Fruit fly (Drosophila melanogaster) whole organism, embryonic: ENCODE measurements around the gene Obp99b.

Source experiments
- ATbp ChIP-seq: fragments of 200-800 bp; sonication (Bioruptor generic); optimal IDR thresholded peaks from 2 replicates; lab custom pipeline; 2017; ENCODE audit warnings: missing biosample characterization, mild to moderate bottlenecking, missing genetic modification characterization, missing genetic modification reagents
- BEAF-32 ChIP-seq: fragments of 200-800 bp; sonication (Bioruptor generic); optimal IDR thresholded peaks from 3 replicates; lab custom pipeline; 2017; ENCODE audit warnings: missing biosample characterization, missing genetic modification characterization, mild to moderate bottlenecking, moderate library complexity, missing genetic modification reagents
- CG11696 ChIP-seq: fragments of 200-800 bp; sonication (Bioruptor generic); IDR thresholded peaks from 2 replicates; pipeline ENCODE4 v1.3.6; 2022; ENCODE audit warnings: missing biosample characterization, missing genetic modification characterization
- CG12071 ChIP-seq: fragments of 200-800 bp; sonication (Bioruptor generic); optimal IDR thresholded peaks from 3 replicates; lab custom pipeline; 2018; ENCODE audit warnings: missing biosample characterization, mild to moderate bottlenecking, missing genetic modification characterization
- CG12236 ChIP-seq: fragments of 200-800 bp; sonication (Bioruptor generic); optimal IDR thresholded peaks from 2 replicates; lab custom pipeline; 2016; ENCODE audit warnings: missing biosample characterization, missing genetic modification characterization
- CG1233 ChIP-seq: fragments of 200-800 bp; sonication (Bioruptor generic); optimal IDR thresholded peaks from 4 replicates; lab custom pipeline; 2018; ENCODE audit warnings: missing biosample characterization, mild to moderate bottlenecking, missing genetic modification characterization
- CG12769 ChIP-seq: fragments of 200-800 bp; sonication (Bioruptor generic); optimal IDR thresholded peaks from 2 replicates; lab custom pipeline; 2019; ENCODE audit warnings: missing biosample characterization, mild to moderate bottlenecking, missing genetic modification characterization, moderate library complexity
- CG17186 ChIP-seq: fragments of 200-800 bp; sonication (Bioruptor generic); optimal IDR thresholded peaks from 3 replicates; lab custom pipeline; 2017; ENCODE audit warnings: missing biosample characterization, missing genetic modification reagents, missing genetic modification characterization
- CG17328 ChIP-seq: fragments of 200-800 bp; sonication (Bioruptor generic); IDR thresholded peaks from 2 replicates; pipeline ENCODE4 v1.3.6; 2022; ENCODE audit warnings: missing biosample characterization, missing genetic modification characterization
- CG17568 ChIP-seq: fragments of 200-800 bp; sonication (Bioruptor generic); optimal IDR thresholded peaks from 2 replicates; lab custom pipeline; 2018; ENCODE audit warnings: missing biosample characterization, mild to moderate bottlenecking, missing genetic modification characterization, moderate library complexity
- CG2116 ChIP-seq: fragments of 200-800 bp; sonication (Bioruptor generic); optimal IDR thresholded peaks from 3 replicates; lab custom pipeline; 2018; ENCODE audit warnings: missing biosample characterization, mild to moderate bottlenecking, missing genetic modification characterization
- CG2202 ChIP-seq: fragments of 200-800 bp; sonication (Bioruptor generic); optimal IDR thresholded peaks from 2 replicates; lab custom pipeline; 2018; ENCODE audit warnings: missing biosample characterization, mild to moderate bottlenecking, missing genetic modification characterization
- CG3065 ChIP-seq: fragments of 200-800 bp; sonication (Bioruptor generic); optimal IDR thresholded peaks from 2 replicates; lab custom pipeline; 2016; ENCODE audit warnings: missing biosample characterization, missing genetic modification characterization
- CG33557 ChIP-seq: fragments of 200-800 bp; sonication (Bioruptor generic); optimal IDR thresholded peaks from 2 replicates; lab custom pipeline; 2019; ENCODE audit warnings: missing biosample characterization, mild to moderate bottlenecking, missing genetic modification characterization, moderate library complexity
- CG5953 ChIP-seq: fragments of 200-800 bp; sonication (Bioruptor generic); IDR thresholded peaks from 2 replicates; pipeline ENCODE4 v1.3.6; 2022; ENCODE audit warnings: missing biosample characterization, missing genetic modification characterization
- CG6683 ChIP-seq: fragments of 200-800 bp; sonication (Bioruptor generic); optimal IDR thresholded peaks from 2 replicates; lab custom pipeline; 2017; ENCODE audit warnings: missing biosample characterization, mild to moderate bottlenecking, missing genetic modification characterization, missing genetic modification reagents
- CG6689 ChIP-seq: fragments of 200-800 bp; sonication (Bioruptor generic); IDR thresholded peaks from 2 replicates; pipeline ENCODE4 v1.3.6; 2022; ENCODE audit warnings: missing biosample characterization, missing genetic modification characterization
- CG7357 ChIP-seq: fragments of 200-800 bp; sonication (Bioruptor generic); IDR thresholded peaks from 3 replicates; pipeline ENCODE4 v1.3.6; 2022; ENCODE audit warnings: missing biosample characterization, missing genetic modification characterization
- CG8944 ChIP-seq: fragments of 200-800 bp; sonication (Bioruptor generic); optimal IDR thresholded peaks from 3 replicates; lab custom pipeline; 2016; ENCODE audit warnings: missing biosample characterization, missing genetic modification characterization
- CG9437 ChIP-seq: fragments of 200-800 bp; sonication (Bioruptor generic); optimal IDR thresholded peaks from 2 replicates; lab custom pipeline; 2018; ENCODE audit warnings: missing biosample characterization, mild to moderate bottlenecking, missing genetic modification characterization
- CoRest ChIP-seq: fragments of 200-800 bp; sonication (Bioruptor generic); optimal IDR thresholded peaks from 3 replicates; lab custom pipeline; 2018; ENCODE audit warnings: missing biosample characterization, mild to moderate bottlenecking, missing genetic modification characterization, moderate library complexity
- Drgx ChIP-seq: fragments of 200-800 bp; sonication (Bioruptor generic); IDR thresholded peaks from 2 replicates; pipeline ENCODE4 v1.3.6; 2022; ENCODE audit warnings: missing biosample characterization, missing genetic modification characterization
- H2.0 ChIP-seq: fragments of 200-800 bp; sonication (Bioruptor generic); IDR thresholded peaks from 2 replicates; pipeline ENCODE4 v1.3.6; 2022; ENCODE audit warnings: missing biosample characterization, missing genetic modification characterization
- HLH3B ChIP-seq: fragments of 200-800 bp; sonication (Bioruptor generic); IDR thresholded peaks from 2 replicates; pipeline ENCODE4 v1.3.6; 2022; ENCODE audit warnings: missing biosample characterization, missing genetic modification characterization
- Mes4 ChIP-seq: fragments of 200-800 bp; sonication (Bioruptor generic); optimal IDR thresholded peaks from 2 replicates; lab custom pipeline; 2016; ENCODE audit warnings: missing biosample characterization, missing genetic modification characterization
- NC2α ChIP-seq: fragments of 200-800 bp; sonication (Bioruptor generic); optimal IDR thresholded peaks from 2 replicates; lab custom pipeline; 2016; ENCODE audit warnings: missing biosample characterization, missing genetic modification characterization
- Rx ChIP-seq: fragments of 200-800 bp; sonication (Bioruptor generic); IDR thresholded peaks from 2 replicates; pipeline ENCODE4 v1.3.6; 2022; ENCODE audit warnings: missing biosample characterization, missing genetic modification characterization
- Xrp1 ChIP-seq: fragments of 200-800 bp; sonication (Bioruptor generic); IDR thresholded peaks from 2 replicates; pipeline ENCODE4 v1.3.6; 2022; ENCODE audit warnings: missing biosample characterization, missing genetic modification characterization
- abd-A ChIP-seq: fragments of 200-800 bp; sonication (Bioruptor generic); optimal IDR thresholded peaks from 3 replicates; lab custom pipeline; 2019; ENCODE audit warnings: missing biosample characterization, mild to moderate bottlenecking, missing genetic modification characterization, moderate library complexity
- ase ChIP-seq: fragments of 200-800 bp; sonication (Bioruptor generic); IDR thresholded peaks from 3 replicates; pipeline ENCODE4 v1.3.6; 2022; ENCODE audit warnings: missing biosample characterization, missing genetic modification characterization
- cg ChIP-seq: fragments of 200-800 bp; sonication (Bioruptor generic); optimal IDR thresholded peaks from 3 replicates; lab custom pipeline; 2019; ENCODE audit warnings: missing biosample characterization, mild to moderate bottlenecking, missing genetic modification characterization, moderate library complexity
- chinmo ChIP-seq: fragments of 200-800 bp; sonication (Bioruptor generic); IDR thresholded peaks from 4 replicates; pipeline ENCODE4 v1.3.6; 2022; ENCODE audit warnings: missing biosample characterization, missing genetic modification characterization; ENCODE audit not compliant: partially characterized antibody
- dan ChIP-seq: fragments of 200-800 bp; sonication (Bioruptor generic); IDR thresholded peaks from 2 replicates; pipeline ENCODE4 v1.3.6; 2022; ENCODE audit warnings: missing biosample characterization, missing genetic modification characterization
- esg ChIP-seq: fragments of 200-800 bp; sonication (Bioruptor generic); conservative IDR thresholded peaks from 2 replicates; pipeline ENCODE4 v1.3.6; 2022; ENCODE audit warnings: missing biosample characterization, missing genetic modification characterization
- gem ChIP-seq: fragments of 200-800 bp; sonication (Bioruptor generic); optimal IDR thresholded peaks from 2 replicates; lab custom pipeline; 2019; ENCODE audit warnings: missing biosample characterization, mild to moderate bottlenecking, missing genetic modification characterization, moderate library complexity
- mirr ChIP-seq: fragments of 200-800 bp; sonication (Bioruptor generic); optimal IDR thresholded peaks from 3 replicates; lab custom pipeline; 2018; ENCODE audit warnings: missing biosample characterization, mild to moderate bottlenecking, missing genetic modification characterization
- nmo ChIP-seq: fragments of 200-800 bp; sonication (Bioruptor generic); optimal IDR thresholded peaks from 2 replicates; lab custom pipeline; 2018; ENCODE audit warnings: missing biosample characterization, mild to moderate bottlenecking, missing genetic modification characterization, moderate library complexity
- pros ChIP-seq: fragments of 200-800 bp; sonication (Bioruptor generic); optimal IDR thresholded peaks from 3 replicates; lab custom pipeline; 2019; ENCODE audit warnings: missing biosample characterization, mild to moderate bottlenecking, missing genetic modification characterization, moderate library complexity
- rib ChIP-seq: fragments of 200-800 bp; sonication (Bioruptor generic); IDR thresholded peaks from 2 replicates; pipeline ENCODE4 v1.3.6; 2022; ENCODE audit warnings: missing biosample characterization, missing genetic modification characterization
- salm ChIP-seq: fragments of 200-800 bp; sonication (Bioruptor generic); optimal IDR thresholded peaks from 2 replicates; lab custom pipeline; 2018; ENCODE audit warnings: missing biosample characterization, mild to moderate bottlenecking, missing genetic modification characterization
- shn ChIP-seq: fragments of 200-800 bp; sonication (Bioruptor generic); optimal IDR thresholded peaks from 3 replicates; lab custom pipeline; 2016; ENCODE audit warnings: missing biosample characterization, missing genetic modification characterization
- sisA ChIP-seq: fragments of 200-800 bp; sonication (Bioruptor generic); IDR thresholded peaks from 2 replicates; pipeline ENCODE4 v1.3.6; 2022; ENCODE audit warnings: missing biosample characterization, missing genetic modification characterization
- sna ChIP-seq: fragments of 200-800 bp; sonication (Bioruptor generic); IDR thresholded peaks from 2 replicates; pipeline ENCODE4 v1.3.6; 2022; ENCODE audit warnings: missing biosample characterization, missing genetic modification characterization; ENCODE audit not compliant: partially characterized antibody
- ssp ChIP-seq: fragments of 200-800 bp; sonication (Bioruptor generic); IDR thresholded peaks from 2 replicates; pipeline ENCODE4 v1.3.6; 2022; ENCODE audit warnings: missing biosample characterization, missing genetic modification characterization
- tin ChIP-seq: fragments of 200-800 bp; sonication (Bioruptor generic); optimal IDR thresholded peaks from 3 replicates; lab custom pipeline; 2016; ENCODE audit warnings: missing biosample characterization, missing genetic modification characterization
- trem ChIP-seq: fragments of 200-800 bp; optimal IDR thresholded peaks from 3 replicates; lab custom pipeline; 2019; ENCODE audit warnings: missing biosample characterization, mild to moderate bottlenecking, missing genetic modification characterization, moderate library complexity
- unc-4 ChIP-seq: fragments of 200-800 bp; sonication (Bioruptor generic); IDR thresholded peaks from 2 replicates; pipeline ENCODE4 v1.3.6; 2022; ENCODE audit warnings: missing biosample characterization, missing genetic modification characterization; ENCODE audit not compliant: partially characterized antibody
- unpg ChIP-seq: fragments of 200-800 bp; sonication (Bioruptor generic); optimal IDR thresholded peaks from 3 replicates; lab custom pipeline; 2018; ENCODE audit warnings: missing biosample characterization, mild to moderate bottlenecking, missing genetic modification characterization, moderate library complexity
- vnd ChIP-seq: fragments of 200-800 bp; sonication (Bioruptor generic); IDR thresholded peaks from 3 replicates; pipeline ENCODE4 v1.3.6; 2022; ENCODE audit warnings: missing biosample characterization, missing genetic modification characterization; ENCODE audit not compliant: partially characterized antibody
- wor ChIP-seq: fragments of 200-800 bp; sonication (Bioruptor generic); IDR thresholded peaks from 2 replicates; pipeline ENCODE4 v1.3.6; 2022; ENCODE audit warnings: missing biosample characterization, missing genetic modification characterization
- zen2 ChIP-seq: fragments of 200-800 bp; sonication (Bioruptor generic); IDR thresholded peaks from 3 replicates; pipeline ENCODE4 v1.3.6; 2022; ENCODE audit warnings: missing biosample characterization, missing genetic modification characterization; ENCODE audit not compliant: partially characterized antibody

Obp99b gene

dm6 chr3R:29690539-29690852 is 26.2 kb downstream of the Obp99b start (continued):
- TF ChIP-seq zen2 (GFP tag; lab: Robert Waterston, UW) (no peak), unpg (GFP tag; lab: Kevin White, UChicago) (peak; percentile 61), CG11696 (no peak), CG12769 (no peak), CG5953 (no peak), CG17568 (GFP tag; lab: Kevin White, UChicago) (peak; percentile 8), CG2202 (tag; lab: Kevin White, UChicago) (peak; percentile 13), abd-A (no peak), trem (tag; lab: Kevin White, UChicago) (peak; percentile 39), ase (GFP tag; lab: Robert Waterston, UW) (no peak), HLH3B (no peak), sisA (GFP tag; lab: Robert Waterston, UW) (peak; percentile 54), NC2α (GFP tag; lab: Kevin White, UChicago) (no peak), sna (GFP tag; lab: Robert Waterston, UW) (no peak), CG1233 (GFP tag; lab: Kevin White, UChicago) (no peak), CG8944 (GFP tag; lab: Kevin White, UChicago) (no peak), gem (peak; percentile 72), vnd (GFP tag; lab: Robert Waterston, UW) (no peak), cg (GFP tag; lab: Kevin White, UChicago) (no peak), shn (no peak), CG12236 (GFP tag; lab: Kevin White, UChicago) (no peak), Drgx (GFP tag; lab: Robert Waterston, UW) (0 out of 2 replicates have a peak, but pooled peaks have one; percentile 29), pros (no peak), salm (tag; lab: Kevin White, UChicago) (no peak), CG17186 (no peak), CG3065 (GFP tag; lab: Kevin White, UChicago) (no peak), esg (GFP tag; lab: Robert Waterston, UW) (0 out of 2 replicates have a peak, but pooled peaks have one; percentile 38), nmo (GFP tag; lab: Kevin White, UChicago) (peak; percentile 60), CG7357 (GFP tag; lab: Robert Waterston, UW) (0 out of 3 replicates have a peak, but pooled peaks have one; percentile 18), BEAF-32 (GFP tag; lab: Kevin White, UChicago) (no peak), wor (no peak), CoRest (tag; lab: Kevin White, UChicago) (peak; percentile 48), rib (GFP tag; lab: Robert Waterston, UW) (no peak), Mes4 (GFP tag; lab: Kevin White, UChicago) (no peak), ATbp (GFP tag; lab: Kevin White, UChicago) (peak; percentile 33), CG6683 (GFP tag; lab: Kevin White, UChicago) (no peak), CG9437 (GFP tag; lab: Kevin White, UChicago) (peak; percentile 20), CG17328 (GFP tag; lab: Robert Waterston, UW) (peak; percentile 43; the same call in 1 of the 2 replicates), tin (GFP tag; lab: Kevin White, UChicago) (no peak), Xrp1 (peak; percentile 40; the same call in 1 of the 2 replicates), unc-4 (no peak), dan (GFP tag; lab: Robert Waterston, UW) (no peak), mirr (GFP tag; lab: Kevin White, UChicago) (no peak), CG12071 (GFP tag; lab: Kevin White, UChicago) (peak; percentile 9), CG2116 (GFP tag; lab: Kevin White, UChicago) (no peak), chinmo (GFP tag; lab: Robert Waterston, UW) (no peak), ssp (GFP tag; lab: Robert Waterston, UW) (no peak), CG33557 (GFP tag; lab: Kevin White, UChicago) (peak; percentile 12), H2.0 (GFP tag; lab: Robert Waterston, UW) (no peak), CG6689 (GFP tag; lab: Robert Waterston, UW) (peak; percentile 29; the same call in 1 of the 2 replicates), Rx (GFP tag; lab: Robert Waterston, UW) (no peak)
